Worm (Caenorhabditis elegans) whole organism, early embryonic: Measurements from ENCODE around the gene F38B6.6.

Experiments
- F13C5.2 ChIP-seq: sonication (generic microtip); optimal IDR thresholded peaks from 2 replicates; lab custom pipeline; 2017; ENCODE audit warnings: mild to moderate bottlenecking, missing genetic modification characterization, inconsistent platforms, missing compliant biosample characterization
- ets-7 ChIP-seq: sonication (generic microtip); optimal IDR thresholded peaks from 2 replicates; lab custom pipeline; 2016; ENCODE audit warnings: missing genotype, missing genetic modification characterization, missing compliant biosample characterization

- TF ChIP-seq F13C5.2 (tag; lab: Kevin White, UChicago) (no peak), ets-7 (tag; lab: Kevin White, UChicago) (no peak)
Observed at ce11 chrX:6642798-6643197, 47.1 kb downstream of the F38B6.6 start.
